Worm (Caenorhabditis elegans) whole organism, L4 larva: ENCODE data around the gene T27E4.7.
A peak's percentile ranks its signal among the peaks of the same experiment; 100 is the strongest.

Experiments
- D1046.2 ChIP-seq: fragments of 200-800 bp; sonication (Bioruptor generic); IDR thresholded peaks from 2 replicates; pipeline ENCODE4 v1.3.6; 2022; ENCODE audit warnings: missing genetic modification characterization, missing compliant biosample characterization
- F10B5.3 ChIP-seq: sonication (generic microtip); optimal IDR thresholded peaks from 2 replicates; lab custom pipeline; 2016; ENCODE audit warnings: mild to moderate bottlenecking, missing genetic modification characterization, missing compliant biosample characterization
- R02D3.7 ChIP-seq: fragments of 150-350 bp; sonication (generic microtip); optimal IDR thresholded peaks from 3 replicates; lab custom pipeline; 2014; ENCODE audit warnings: missing biosample characterization, missing genetic modification characterization
- T20F7.1 ChIP-seq: fragments of 200-800 bp; sonication (Bioruptor generic); optimal IDR thresholded peaks from 2 replicates; lab custom pipeline; 2018; ENCODE audit warnings: mild to moderate bottlenecking, missing genetic modification characterization, missing compliant biosample characterization
- Y48G9A.11 ChIP-seq: fragments of 200-800 bp; sonication (Bioruptor generic); IDR thresholded peaks from 2 replicates; pipeline ENCODE4 v1.3.6; 2022; ENCODE audit warnings: missing genetic modification reagents, missing genetic modification characterization, missing compliant biosample characterization
- ZK337.2 ChIP-seq: fragments of 200-800 bp; sonication (Bioruptor generic); IDR thresholded peaks from 2 replicates; pipeline ENCODE4 v1.3.6; 2022; ENCODE audit warnings: missing genetic modification reagents, missing genetic modification characterization, missing compliant biosample characterization
- aha-1 ChIP-seq: fragments of 150-350 bp; peaks from one replicate; lab custom pipeline; 2014; ENCODE audit warnings: missing biosample characterization, missing genetic modification characterization
- ama-1 ChIP-seq: fragments of 150-350 bp; optimal IDR thresholded peaks from 2 replicates; lab custom pipeline; 2014; ENCODE audit warnings: inconsistent platforms, mixed read lengths
- arid-1 ChIP-seq: fragments of 200-800 bp; sonication (Bioruptor generic); conservative IDR thresholded peaks from 2 replicates; pipeline ENCODE4 v1.3.6; 2022; ENCODE audit warnings: missing genetic modification reagents, missing genetic modification characterization, missing compliant biosample characterization
- attf-4 ChIP-seq: sonication (generic microtip); optimal IDR thresholded peaks from 3 replicates; lab custom pipeline; 2017; ENCODE audit warnings: missing biosample characterization, missing genetic modification characterization
- ceh-44 ChIP-seq: fragments of 200-800 bp; sonication (Bioruptor generic); IDR thresholded peaks from 2 replicates; pipeline ENCODE4 v1.3.6; 2022; ENCODE audit warnings: missing genetic modification reagents, missing genetic modification characterization, missing compliant biosample characterization
- ceh-82 ChIP-seq: sonication (generic microtip); optimal IDR thresholded peaks from 2 replicates; lab custom pipeline; 2017; ENCODE audit warnings: missing biosample characterization, missing genetic modification characterization
- ces-1 ChIP-seq: fragments of 150-350 bp; sonication (generic microtip); optimal IDR thresholded peaks from 4 replicates; lab custom pipeline; 2014; ENCODE audit warnings: missing biosample characterization, missing genetic modification reagents, missing genetic modification characterization
- cey-2 ChIP-seq: sonication (generic microtip); optimal IDR thresholded peaks from 3 replicates; lab custom pipeline; 2017; ENCODE audit warnings: missing genetic modification characterization, mild to moderate bottlenecking, missing compliant biosample characterization, antibody characterized with exemption, borderline replicate concordance; ENCODE audit not compliant: insufficient read depth
- daf-16 ChIP-seq, 3 experiments: sonication (generic microtip); optimal IDR thresholded peaks; 2 replicates each; lab custom pipeline; 2016 to 2017; ENCODE audit warnings: missing genetic modification characterization in 3 of 3, missing genetic modification reagents in 3 of 3, mild to moderate bottlenecking in 2 of 3, missing compliant biosample characterization in 2 of 3, missing biosample characterization in 1 of 3, moderate library complexity in 1 of 3
- daf-8 ChIP-seq: fragments of 200-800 bp; sonication (Bioruptor generic); IDR thresholded peaks from 2 replicates; pipeline ENCODE4 v1.3.6; 2022; ENCODE audit warnings: missing genetic modification characterization, missing compliant biosample characterization
- dmd-6 ChIP-seq: fragments of 200-800 bp; sonication (Bioruptor generic); IDR thresholded peaks from 2 replicates; pipeline ENCODE4 v1.3.6; 2022; ENCODE audit warnings: missing genetic modification reagents, missing genetic modification characterization, missing compliant biosample characterization
- dmd-9 ChIP-seq: fragments of 200-800 bp; sonication (Bioruptor generic); IDR thresholded peaks from 2 replicates; pipeline ENCODE4 v1.3.6; 2022; ENCODE audit warnings: missing genetic modification reagents, missing genetic modification characterization, missing compliant biosample characterization
- dpl-1 ChIP-seq: fragments of 150-350 bp; optimal IDR thresholded peaks from 2 replicates; lab custom pipeline; 2014; ENCODE audit warnings: missing biosample characterization, missing genetic modification reagents, missing genetic modification characterization
- duxl-1 ChIP-seq: sonication (generic microtip); optimal IDR thresholded peaks from 2 replicates; lab custom pipeline; 2016; ENCODE audit warnings: mild to moderate bottlenecking, missing genetic modification characterization, moderate library complexity, missing compliant biosample characterization; ENCODE audit not compliant: poor library complexity
- dve-1 ChIP-seq: sonication (generic microtip); optimal IDR thresholded peaks from 2 replicates; lab custom pipeline; 2017; ENCODE audit warnings: antibody characterized with exemption, mild to moderate bottlenecking, missing genetic modification characterization, missing compliant biosample characterization; ENCODE audit not compliant: insufficient read depth
- gei-8 ChIP-seq: fragments of 200-800 bp; sonication (Bioruptor generic); optimal IDR thresholded peaks from 2 replicates; lab custom pipeline; 2018; ENCODE audit warnings: mild to moderate bottlenecking, missing genetic modification characterization, missing compliant biosample characterization
- hif-1 ChIP-seq, 2 experiments: sonication (generic microtip); optimal IDR thresholded peaks; 2 replicates each; lab custom pipeline; 2016 to 2017; ENCODE audit warnings: missing compliant biosample characterization in 2 of 2, missing genetic modification characterization in 2 of 2, missing genetic modification reagents in 2 of 2, missing genotype in 2 of 2, mild to moderate bottlenecking in 1 of 2
- hmg-1.1 ChIP-seq: fragments of 200-800 bp; sonication (Bioruptor generic); IDR thresholded peaks from 2 replicates; pipeline ENCODE4 v1.3.6; 2022; ENCODE audit warnings: missing genetic modification reagents, missing genetic modification characterization, missing compliant biosample characterization
- jun-1 ChIP-seq: fragments of 150-350 bp; optimal IDR thresholded peaks from 2 replicates; lab custom pipeline; 2014; ENCODE audit warnings: missing biosample characterization, missing genetic modification reagents, missing genetic modification characterization
- lim-7 ChIP-seq: fragments of 200-800 bp; sonication (Bioruptor generic); IDR thresholded peaks from 2 replicates; pipeline ENCODE4 v1.3.6; 2022; ENCODE audit warnings: missing genetic modification characterization, missing compliant biosample characterization
- lin-1 ChIP-seq: fragments of 200-800 bp; sonication (Bioruptor generic); IDR thresholded peaks from 2 replicates; pipeline ENCODE4 v1.3.6; 2022; ENCODE audit warnings: missing genetic modification reagents, missing genetic modification characterization, missing compliant biosample characterization
- lin-29 ChIP-seq: fragments of 200-800 bp; sonication (Bioruptor generic); IDR thresholded peaks from 2 replicates; pipeline ENCODE4 v1.3.6; 2022; ENCODE audit warnings: missing genetic modification reagents, missing genetic modification characterization, missing compliant biosample characterization
- lin-39 ChIP-seq: fragments of 150-350 bp; optimal IDR thresholded peaks from 2 replicates; lab custom pipeline; 2014; ENCODE audit warnings: missing biosample characterization, missing genetic modification reagents, missing genetic modification characterization
- lsy-2 ChIP-seq, 2 experiments: fragments of 150-350 bp in 1 of 2; sonication (generic microtip) in 1 of 2; optimal IDR thresholded peaks; 2 replicates each; lab custom pipeline; 2014 to 2017; ENCODE audit warnings: missing biosample characterization in 2 of 2, missing genetic modification characterization in 2 of 2
- mdt-29 ChIP-seq: fragments of 200-800 bp; sonication (Bioruptor generic); IDR thresholded peaks from 2 replicates; pipeline ENCODE4 v1.3.6; 2022; ENCODE audit warnings: missing genetic modification reagents, missing genetic modification characterization, missing compliant biosample characterization
- mep-1 ChIP-seq: fragments of 150-350 bp; sonication (generic microtip); optimal IDR thresholded peaks from 3 replicates; lab custom pipeline; 2014; ENCODE audit warnings: missing biosample characterization, missing genetic modification characterization
- nhr-102 ChIP-seq: sonication (generic microtip); optimal IDR thresholded peaks from 2 replicates; lab custom pipeline; 2016; ENCODE audit warnings: mild to moderate bottlenecking, missing genetic modification characterization, moderate library complexity, missing compliant biosample characterization
- nhr-237 ChIP-seq: sonication (generic microtip); optimal IDR thresholded peaks from 2 replicates; lab custom pipeline; 2017; ENCODE audit warnings: missing biosample characterization, missing genetic modification characterization
- nhr-41 ChIP-seq: fragments of 200-800 bp; sonication (Bioruptor generic); IDR thresholded peaks from 2 replicates; pipeline ENCODE4 v1.3.6; 2022; ENCODE audit warnings: missing genetic modification reagents, missing genetic modification characterization, missing compliant biosample characterization
- nhr-6 ChIP-seq: fragments of 150-350 bp; optimal IDR thresholded peaks from 2 replicates; lab custom pipeline; 2014; ENCODE audit warnings: missing biosample characterization, missing genetic modification characterization
- nhr-77 ChIP-seq: fragments of 150-350 bp; optimal IDR thresholded peaks from 2 replicates; lab custom pipeline; 2014; ENCODE audit warnings: missing biosample characterization, missing genetic modification characterization
- pha-4 ChIP-seq, 2 experiments: fragments of 150-350 bp in 1 of 2; fragments of 200-800 bp in 1 of 2; sonication (Bioruptor generic) in 1 of 2; IDR thresholded peaks in 1 of 2; optimal IDR thresholded peaks in 1 of 2; 2 replicates each; pipeline versions ENCODE4 v1.3.6 to Lab custom; 2014 to 2022; ENCODE audit warnings: missing genetic modification characterization in 2 of 2, missing genetic modification reagents in 2 of 2, missing biosample characterization in 1 of 2, missing compliant biosample characterization in 1 of 2
- rbr-2 ChIP-seq: sonication (generic microtip); optimal IDR thresholded peaks from 2 replicates; lab custom pipeline; 2016; ENCODE audit warnings: missing genotype, missing genetic modification characterization, missing compliant biosample characterization
- skn-1 ChIP-seq: fragments of 150-350 bp; optimal IDR thresholded peaks from 2 replicates; lab custom pipeline; 2014; ENCODE audit warnings: missing biosample characterization, missing genetic modification characterization
- snpc-1.2 ChIP-seq: fragments of 200-800 bp; sonication (Bioruptor generic); IDR thresholded peaks from 2 replicates; pipeline ENCODE4 v1.3.6; 2022; ENCODE audit warnings: missing genetic modification reagents, missing genetic modification characterization, missing compliant biosample characterization
- tag-97 ChIP-seq: fragments of 200-800 bp; sonication (Bioruptor generic); IDR thresholded peaks from 2 replicates; pipeline ENCODE4 v1.3.6; 2022; ENCODE audit warnings: missing genetic modification characterization, missing compliant biosample characterization
- unc-39 ChIP-seq: sonication (generic microtip); optimal IDR thresholded peaks from 2 replicates; lab custom pipeline; 2017; ENCODE audit warnings: missing biosample characterization, missing genetic modification characterization
- unc-62 ChIP-seq, 3 experiments: fragments of 150-350 bp in 1 of 3; sonication (generic microtip); optimal IDR thresholded peaks in 2 of 3; peaks in 1 of 3; 1 replicate in 1 of 3; 2 replicates in 2 of 3; lab custom pipeline; 2014 to 2017; ENCODE audit warnings: missing biosample characterization in 3 of 3, missing genetic modification characterization in 3 of 3, missing genetic modification reagents in 3 of 3, missing genotype in 1 of 3
- zag-1 ChIP-seq: fragments of 150-350 bp; optimal IDR thresholded peaks from 2 replicates; lab custom pipeline; 2014; ENCODE audit warnings: missing biosample characterization, missing genetic modification characterization
- zfp-3 ChIP-seq: fragments of 200-800 bp; sonication (Bioruptor generic); conservative IDR thresholded peaks from 2 replicates; pipeline ENCODE4 v1.3.6; 2022; ENCODE audit warnings: missing genetic modification reagents, missing genetic modification characterization, missing compliant biosample characterization

The T27E4.7 gene

DNA sequence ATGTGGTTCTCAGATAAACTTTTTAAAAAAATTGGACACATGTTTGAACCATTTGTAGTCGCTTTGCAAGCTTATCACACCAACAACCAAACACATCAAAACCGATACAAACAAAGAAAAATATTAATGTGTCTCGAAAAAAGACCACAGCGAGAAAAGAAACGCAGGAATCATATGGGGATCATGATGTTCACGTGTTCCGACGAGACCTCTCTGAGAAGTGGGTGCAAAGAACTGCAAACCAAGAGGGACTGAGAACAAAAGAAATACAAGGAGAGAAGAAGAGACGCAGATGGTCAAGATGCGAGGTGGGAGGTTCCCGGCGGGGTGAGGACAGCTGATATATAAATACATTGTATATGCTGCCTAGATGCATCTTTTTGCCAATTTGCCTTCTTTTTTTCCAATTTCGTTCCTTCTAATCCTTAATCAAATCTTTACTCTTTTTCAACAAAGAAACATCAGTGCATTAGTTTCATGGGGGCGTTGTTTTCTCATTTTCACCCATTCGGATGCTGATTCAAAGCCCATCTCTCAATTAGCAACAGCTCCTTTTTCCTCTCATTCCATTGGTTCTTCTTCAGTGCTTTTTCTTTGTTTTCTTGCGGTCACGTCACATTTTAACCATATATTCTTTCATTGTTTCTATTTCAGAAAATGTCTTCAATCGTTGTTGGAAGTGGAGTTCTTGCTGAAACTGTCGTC is 19.6 kb upstream of the T27E4.7 start, which contains the start of gene F21C10.10 (continued):
- no peak for TF ChIP-seq snpc-1.2 (GFP tag; lab: Robert Waterston, UW)
- no peak for TF ChIP-seq nhr-41 (GFP tag; lab: Robert Waterston, UW)
- no peak for TF ChIP-seq zag-1 (tag; lab: Kevin White, UChicago)
- no peak for TF ChIP-seq ama-1 (lab: Kevin White, UChicago)
- 0 out of 2 replicates have a peak, but pooled peaks have one; percentile 8 for TF ChIP-seq arid-1 (GFP tag; lab: Robert Waterston, UW)
- no peak for TF ChIP-seq duxl-1
- TF ChIP-seq daf-8 (GFP tag; lab: Robert Waterston, UW), result no peak
- 0 out of 2 replicates have a peak, but pooled peaks have one; percentile 55 for TF ChIP-seq lin-29 (GFP tag; lab: Robert Waterston, UW)
- peak; percentile 63 for TF ChIP-seq hmg-1.1 (GFP tag; lab: Robert Waterston, UW)
- TF ChIP-seq pha-4 (GFP tag; IDR thresholded peaks at IDR 0.05; lab: Robert Waterston, UW), result peak; percentile 76
- TF ChIP-seq pha-4 (tag; optimal IDR thresholded peaks at IDR 0.05; lab: Kevin White, UChicago), result peak; percentile 60
- peak; percentile 93 for TF ChIP-seq nhr-102
- peak; percentile 61 to 92 for TF ChIP-seq daf-16 (GFP tag; optimal IDR thresholded peaks at IDR 0.05; lab: Kevin White, UChicago)
- peak; percentile 91 for TF ChIP-seq daf-16 (tag; optimal IDR thresholded peaks at IDR 0.05; lab: Kevin White, UChicago)
- TF ChIP-seq ceh-82, result no peak
- TF ChIP-seq jun-1, result peak; percentile 59
- peak; percentile 56 for TF ChIP-seq dpl-1
- peak; percentile 76 for TF ChIP-seq mdt-29 (GFP tag; lab: Robert Waterston, UW)
- peak; percentile 41 to 73 for TF ChIP-seq hif-1 (tag; optimal IDR thresholded peaks at IDR 0.05; lab: Kevin White, UChicago)
- peak; percentile 40; the same call in 1 of the 2 replicates for TF ChIP-seq zfp-3
- TF ChIP-seq tag-97 (GFP tag; lab: Robert Waterston, UW), result no peak
- TF ChIP-seq cey-2 (tag; lab: Kevin White, UChicago), result peak; percentile 95
- no peak for TF ChIP-seq dmd-9 (GFP tag; lab: Robert Waterston, UW)
- TF ChIP-seq nhr-6 (tag; lab: Kevin White, UChicago), result peak; percentile 50
- peak; percentile 55 to 81 for TF ChIP-seq lsy-2 (tag; optimal IDR thresholded peaks at IDR 0.05; lab: Kevin White, UChicago)

DNA sequence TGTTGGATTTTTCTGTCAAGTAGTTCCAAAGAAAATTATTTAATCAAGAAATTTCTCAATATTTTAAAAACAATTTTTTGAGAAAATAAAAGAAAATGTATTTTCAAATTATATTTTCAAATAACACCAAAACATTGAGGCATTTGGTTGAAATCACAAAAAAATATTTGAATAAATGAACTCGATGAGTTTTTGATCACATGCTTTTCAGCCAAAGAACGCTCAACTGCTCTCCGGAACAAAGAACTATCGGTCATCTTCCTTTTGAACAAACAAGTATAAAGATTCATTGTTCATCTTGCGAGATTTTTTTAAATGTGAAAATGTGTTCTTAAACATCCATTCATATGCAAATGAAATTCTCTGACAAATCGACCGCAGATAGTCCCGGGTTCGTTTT is 18.9 kb upstream of the T27E4.7 start:
- no peak for TF ChIP-seq lin-39 (tag; lab: Kevin White, UChicago)
- no peak for TF ChIP-seq T20F7.1 (GFP tag; lab: Kevin White, UChicago)
- no peak for TF ChIP-seq daf-16 (GFP tag; optimal IDR thresholded peaks at IDR 0.05; lab: Kevin White, UChicago)
- peak; percentile 50 for TF ChIP-seq daf-16 (tag; optimal IDR thresholded peaks at IDR 0.05; lab: Kevin White, UChicago)
- no peak for TF ChIP-seq gei-8 (GFP tag; lab: Kevin White, UChicago)
- no peak for TF ChIP-seq rbr-2 (tag; lab: Kevin White, UChicago)
- no peak for TF ChIP-seq ceh-44
- peak; percentile 18 for TF ChIP-seq nhr-77
- TF ChIP-seq dmd-9 (GFP tag; lab: Robert Waterston, UW), result no peak
- no peak for TF ChIP-seq aha-1 (tag; lab: Kevin White, UChicago)
- TF ChIP-seq hmg-1.1 (GFP tag; lab: Robert Waterston, UW), result no peak
- no peak for TF ChIP-seq ces-1
- TF ChIP-seq unc-39 (tag; lab: Kevin White, UChicago), result no peak
- TF ChIP-seq dve-1 (tag; lab: Kevin White, UChicago), result peak; percentile 39
- TF ChIP-seq Y48G9A.11 (GFP tag; lab: Robert Waterston, UW), result no peak
- TF ChIP-seq D1046.2 (GFP tag; lab: Robert Waterston, UW), result no peak
- no peak for TF ChIP-seq zag-1 (tag; lab: Kevin White, UChicago)
- no peak for TF ChIP-seq nhr-41 (GFP tag; lab: Robert Waterston, UW)
- no peak for TF ChIP-seq mep-1
- TF ChIP-seq ZK337.2, result no peak
- peak in 1 of 2 experiments; percentile 12 for TF ChIP-seq unc-62 (GFP tag; optimal IDR thresholded peaks at IDR 0.05 in 1 of 2; lab: Kevin White, UChicago)
- TF ChIP-seq unc-62 (tag; optimal IDR thresholded peaks at IDR 0.05; lab: Kevin White, UChicago), result no peak
- no peak for TF ChIP-seq attf-4 (tag; lab: Kevin White, UChicago)
- peak; percentile 15; the same call in 1 of the 2 replicates for TF ChIP-seq dmd-6 (GFP tag; lab: Robert Waterston, UW)
- TF ChIP-seq skn-1 (tag; lab: Kevin White, UChicago), result no peak
- no peak for TF ChIP-seq R02D3.7 (tag; lab: Kevin White, UChicago)
- no peak for TF ChIP-seq lim-7 (GFP tag; lab: Robert Waterston, UW)
- TF ChIP-seq hif-1 (tag; optimal IDR thresholded peaks at IDR 0.05; lab: Kevin White, UChicago), result no peak
- no peak for TF ChIP-seq snpc-1.2 (GFP tag; lab: Robert Waterston, UW)
- TF ChIP-seq nhr-237 (tag; lab: Kevin White, UChicago), result no peak
- TF ChIP-seq lin-1, result no peak
- no peak for TF ChIP-seq ceh-82
- no peak for TF ChIP-seq F10B5.3 (tag; lab: Kevin White, UChicago)
